Fruit fly (Drosophila melanogaster) whole organism, prepupa: ENCODE data around the gene CG12121.

Experiments
- CG10631 ChIP-seq: fragments of 200-800 bp; sonication (Bioruptor generic); optimal IDR thresholded peaks from 2 replicates; lab custom pipeline; 2016; ENCODE audit warnings: missing biosample characterization, missing genetic modification characterization
- CG11294 ChIP-seq: fragments of 200-800 bp; sonication (Bioruptor generic); IDR thresholded peaks from 2 replicates; pipeline ENCODE4 v1.3.6; 2022; ENCODE audit warnings: missing biosample characterization, missing genetic modification characterization
- CG11762 ChIP-seq: fragments of 200-800 bp; sonication (Bioruptor generic); optimal IDR thresholded peaks from 3 replicates; lab custom pipeline; 2016; ENCODE audit warnings: missing biosample characterization, missing genetic modification characterization; ENCODE audit not compliant: insufficient read depth
- CG11902 ChIP-seq: fragments of 200-800 bp; sonication (Bioruptor generic); optimal IDR thresholded peaks from 3 replicates; lab custom pipeline; 2016; ENCODE audit warnings: missing biosample characterization, missing genetic modification characterization
- CG1621 ChIP-seq: fragments of 200-800 bp; sonication (Bioruptor generic); optimal IDR thresholded peaks from 3 replicates; lab custom pipeline; 2018; ENCODE audit warnings: missing biosample characterization, mild to moderate bottlenecking, missing genetic modification characterization
- CG16779 ChIP-seq: fragments of 200-800 bp; sonication (Bioruptor generic); optimal IDR thresholded peaks from 3 replicates; lab custom pipeline; 2017; ENCODE audit warnings: missing biosample characterization, mild to moderate bottlenecking, missing genetic modification characterization
- CG32006 ChIP-seq: fragments of 200-800 bp; sonication (Bioruptor generic); optimal IDR thresholded peaks from 3 replicates; lab custom pipeline; 2017; ENCODE audit warnings: missing biosample characterization, mild to moderate bottlenecking, missing genetic modification characterization
- CG34406 ChIP-seq: fragments of 200-800 bp; sonication (Bioruptor generic); optimal IDR thresholded peaks from 3 replicates; lab custom pipeline; 2016; ENCODE audit warnings: missing biosample characterization, missing genetic modification characterization
- CG3919 ChIP-seq: fragments of 200-800 bp; sonication (Bioruptor generic); optimal IDR thresholded peaks from 3 replicates; lab custom pipeline; 2016; ENCODE audit warnings: missing biosample characterization, missing genetic modification characterization
- CG4318 ChIP-seq: fragments of 200-800 bp; sonication (Bioruptor generic); optimal IDR thresholded peaks from 3 replicates; lab custom pipeline; 2017; ENCODE audit warnings: missing biosample characterization, mild to moderate bottlenecking, missing genetic modification characterization
- CG6163 ChIP-seq: fragments of 200-800 bp; sonication (Bioruptor generic); IDR thresholded peaks from 3 replicates; pipeline ENCODE4 v1.3.6; 2022; ENCODE audit warnings: missing biosample characterization, missing genetic modification characterization
- CG6276 ChIP-seq: fragments of 200-800 bp; sonication (Bioruptor generic); optimal IDR thresholded peaks from 2 replicates; lab custom pipeline; 2017; ENCODE audit warnings: missing biosample characterization, mild to moderate bottlenecking, missing genetic modification characterization
- CG6792 ChIP-seq: fragments of 200-800 bp; sonication (Bioruptor generic); optimal IDR thresholded peaks from 3 replicates; lab custom pipeline; 2016; ENCODE audit warnings: missing biosample characterization, missing genetic modification characterization
- CG6808 ChIP-seq: fragments of 200-800 bp; sonication (Bioruptor generic); optimal IDR thresholded peaks from 3 replicates; lab custom pipeline; 2017; ENCODE audit warnings: missing biosample characterization, missing genetic modification characterization, mild to moderate bottlenecking, moderate library complexity, missing genetic modification reagents
- CG6854 ChIP-seq: fragments of 200-800 bp; sonication (Bioruptor generic); optimal IDR thresholded peaks from 2 replicates; lab custom pipeline; 2017; ENCODE audit warnings: missing biosample characterization, mild to moderate bottlenecking, missing genetic modification characterization
- CG7368 ChIP-seq: fragments of 200-800 bp; sonication (Bioruptor generic); optimal IDR thresholded peaks from 3 replicates; lab custom pipeline; 2016; ENCODE audit warnings: missing biosample characterization, missing genetic modification characterization
- CG8119 ChIP-seq: fragments of 200-800 bp; sonication (Bioruptor generic); IDR thresholded peaks from 3 replicates; pipeline ENCODE4 v1.3.6; 2022; ENCODE audit warnings: missing biosample characterization, missing genetic modification characterization
- CG8632 ChIP-seq: fragments of 200-800 bp; sonication (Bioruptor generic); optimal IDR thresholded peaks from 3 replicates; lab custom pipeline; 2016; ENCODE audit warnings: missing biosample characterization, missing genetic modification characterization
- Eip75B ChIP-seq: fragments of 200-800 bp; sonication (Bioruptor generic); optimal IDR thresholded peaks from 3 replicates; lab custom pipeline; 2016; ENCODE audit warnings: missing biosample characterization, missing genetic modification characterization
- Eip78C ChIP-seq: fragments of 200-800 bp; sonication (Bioruptor generic); peaks from one replicate; lab custom pipeline; 2016; ENCODE audit warnings: missing biosample characterization, missing genetic modification characterization
- Ets21C ChIP-seq: fragments of 200-800 bp; sonication (Bioruptor generic); optimal IDR thresholded peaks from 3 replicates; lab custom pipeline; 2016; ENCODE audit warnings: missing biosample characterization, missing genetic modification characterization
- Ets96B ChIP-seq: fragments of 200-800 bp; optimal IDR thresholded peaks from 2 replicates; lab custom pipeline; 2019; ENCODE audit warnings: missing biosample characterization, mild to moderate bottlenecking, missing genetic modification characterization, moderate library complexity
- Gug ChIP-seq: fragments of 200-800 bp; sonication (Bioruptor generic); IDR thresholded peaks from 2 replicates; pipeline ENCODE4 v1.3.6; 2022; ENCODE audit warnings: missing biosample characterization, missing genetic modification characterization
- Hr38 ChIP-seq: sonication (Bioruptor generic); optimal IDR thresholded peaks from 2 replicates; lab custom pipeline; 2016; ENCODE audit warnings: missing biosample characterization, missing genetic modification characterization
- Hr4 ChIP-seq: fragments of 200-800 bp; sonication (Bioruptor generic); optimal IDR thresholded peaks from 3 replicates; lab custom pipeline; 2016; ENCODE audit warnings: missing biosample characterization, missing genetic modification characterization
- Lpt ChIP-seq: fragments of 200-800 bp; sonication (Bioruptor generic); optimal IDR thresholded peaks from 3 replicates; lab custom pipeline; 2016; ENCODE audit warnings: missing biosample characterization, missing genetic modification characterization
- Met ChIP-seq: fragments of 200-800 bp; sonication (Bioruptor generic); optimal IDR thresholded peaks from 3 replicates; lab custom pipeline; 2016; ENCODE audit warnings: missing biosample characterization, missing genetic modification characterization
- Smox ChIP-seq: fragments of 200-800 bp; sonication (Bioruptor generic); optimal IDR thresholded peaks from 3 replicates; lab custom pipeline; 2016; ENCODE audit warnings: missing biosample characterization, missing genetic modification characterization
- Sox102F ChIP-seq: fragments of 200-800 bp; sonication (Bioruptor generic); optimal IDR thresholded peaks from 2 replicates; lab custom pipeline; 2016; ENCODE audit warnings: missing biosample characterization, mild to moderate bottlenecking, missing genetic modification characterization
- Sox14 ChIP-seq: fragments of 200-800 bp; sonication (Bioruptor generic); optimal IDR thresholded peaks from 3 replicates; lab custom pipeline; 2016; ENCODE audit warnings: missing biosample characterization, missing genetic modification characterization
- achi ChIP-seq: fragments of 200-800 bp; sonication (Bioruptor generic); optimal IDR thresholded peaks from 3 replicates; lab custom pipeline; 2016; ENCODE audit warnings: missing biosample characterization, missing genetic modification characterization
- acj6 ChIP-seq: fragments of 200-800 bp; sonication (Bioruptor generic); optimal IDR thresholded peaks from 3 replicates; lab custom pipeline; 2016; ENCODE audit warnings: missing biosample characterization, missing genetic modification characterization
- cyc ChIP-seq: fragments of 200-800 bp; sonication (Bioruptor generic); optimal IDR thresholded peaks from 3 replicates; lab custom pipeline; 2016; ENCODE audit warnings: missing biosample characterization, missing genetic modification characterization
- dac ChIP-seq: fragments of 200-800 bp; sonication (Bioruptor generic); optimal IDR thresholded peaks from 2 replicates; lab custom pipeline; 2017; ENCODE audit warnings: missing biosample characterization, mild to moderate bottlenecking, missing genetic modification characterization
- dsx ChIP-seq: fragments of 200-800 bp; optimal IDR thresholded peaks from 3 replicates; lab custom pipeline; 2019; ENCODE audit warnings: missing biosample characterization, mild to moderate bottlenecking, missing genetic modification characterization, moderate library complexity; ENCODE audit not compliant: poor library complexity, severe bottlenecking
- esn ChIP-seq: fragments of 200-800 bp; sonication (Bioruptor generic); optimal IDR thresholded peaks from 2 replicates; lab custom pipeline; 2016; ENCODE audit warnings: missing biosample characterization, mild to moderate bottlenecking, missing genetic modification characterization, moderate library complexity
- fd59A ChIP-seq: fragments of 200-800 bp; sonication (Bioruptor generic); optimal IDR thresholded peaks from 2 replicates; lab custom pipeline; 2017; ENCODE audit warnings: missing biosample characterization, mild to moderate bottlenecking, missing genetic modification characterization, missing genetic modification reagents
- fd85E ChIP-seq: fragments of 200-800 bp; sonication (Bioruptor generic); optimal IDR thresholded peaks from 3 replicates; lab custom pipeline; 2016; ENCODE audit warnings: missing biosample characterization, missing genetic modification characterization
- fkh ChIP-seq: fragments of 200-800 bp; sonication (Bioruptor generic); optimal IDR thresholded peaks from 3 replicates; lab custom pipeline; 2017; ENCODE audit warnings: missing biosample characterization, mild to moderate bottlenecking, missing genetic modification characterization, moderate library complexity
- lz ChIP-seq: fragments of 200-800 bp; sonication (Bioruptor generic); optimal IDR thresholded peaks from 3 replicates; lab custom pipeline; 2016; ENCODE audit warnings: missing biosample characterization, missing genetic modification characterization
- net ChIP-seq: fragments of 200-800 bp; sonication (Bioruptor generic); optimal IDR thresholded peaks from 3 replicates; lab custom pipeline; 2016; ENCODE audit warnings: missing biosample characterization, missing genetic modification characterization
- pdm3 ChIP-seq: fragments of 200-800 bp; sonication (Bioruptor generic); optimal IDR thresholded peaks from 3 replicates; lab custom pipeline; 2016; ENCODE audit warnings: missing biosample characterization, missing genetic modification characterization
- salr ChIP-seq, 2 experiments: fragments of 200-800 bp; sonication (Bioruptor generic); optimal IDR thresholded peaks; 3 replicates each; lab custom pipeline; 2016 to 2018; ENCODE audit warnings: missing biosample characterization in 2 of 2, missing genetic modification characterization in 2 of 2, mild to moderate bottlenecking in 1 of 2
- ss ChIP-seq, 2 experiments: fragments of 200-800 bp; sonication (Bioruptor generic); optimal IDR thresholded peaks; 2 replicates in 1 of 2; 3 replicates in 1 of 2; lab custom pipeline; 2017 to 2018; ENCODE audit warnings: mild to moderate bottlenecking in 2 of 2, missing biosample characterization in 2 of 2, missing genetic modification characterization in 2 of 2, moderate library complexity in 1 of 2
- svp ChIP-seq: fragments of 200-800 bp; sonication (Bioruptor generic); peaks from one replicate; lab custom pipeline; 2016; ENCODE audit warnings: missing biosample characterization, missing genetic modification characterization
- vri ChIP-seq: fragments of 200-800 bp; sonication (Bioruptor generic); optimal IDR thresholded peaks from 3 replicates; lab custom pipeline; 2016; ENCODE audit warnings: missing biosample characterization, mild to moderate bottlenecking, missing genetic modification characterization

CG12121 gene

DNA sequence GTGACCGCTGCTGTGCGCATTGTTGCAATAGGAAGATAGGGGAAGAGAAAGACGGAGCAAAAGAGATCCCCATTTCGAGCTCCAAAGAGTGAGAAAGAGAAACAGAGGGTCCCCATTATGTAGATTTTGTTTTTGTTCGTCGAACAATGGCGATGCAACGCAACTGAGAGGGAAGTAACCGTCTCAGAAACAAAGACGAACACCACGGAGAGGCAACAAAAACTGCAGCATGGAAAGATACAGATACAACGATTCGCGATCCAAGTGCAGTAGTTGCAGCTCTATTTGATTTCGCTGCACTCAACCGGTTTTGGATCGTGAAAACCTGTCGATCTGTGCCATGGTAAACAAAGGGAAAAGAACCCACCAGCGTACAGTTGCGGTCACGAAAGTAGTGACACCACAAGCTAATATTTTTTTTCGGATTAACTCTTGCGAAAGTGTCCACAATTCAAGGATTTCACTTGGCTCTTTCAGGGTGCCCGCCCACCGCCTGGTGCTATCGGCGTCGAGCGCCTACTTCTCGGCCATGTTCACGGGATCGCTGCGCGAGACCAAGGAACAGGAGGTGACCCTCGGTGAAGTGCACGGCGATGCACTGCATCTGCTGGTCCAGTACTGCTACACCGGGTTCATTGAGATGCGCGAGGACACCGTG is 20.0 kb upstream of the CG12121 start (continued):
- TF ChIP-seq CG6792 (GFP tag; lab: Kevin White, UChicago) = no peak
- peak; percentile 53 for TF ChIP-seq Eip78C
- TF ChIP-seq CG8119 (GFP tag; lab: Robert Waterston, UW) = peak; percentile 45
- TF ChIP-seq CG6163 (GFP tag; lab: Robert Waterston, UW) = peak; percentile 57; the same call in 2 of the 3 replicates
- TF ChIP-seq svp = peak; percentile 68
- no peak for TF ChIP-seq achi
- TF ChIP-seq pdm3 (GFP tag; lab: Kevin White, UChicago) = peak; percentile 15
- peak; percentile 42 for TF ChIP-seq CG1621 (tag; lab: Kevin White, UChicago)

DNA sequence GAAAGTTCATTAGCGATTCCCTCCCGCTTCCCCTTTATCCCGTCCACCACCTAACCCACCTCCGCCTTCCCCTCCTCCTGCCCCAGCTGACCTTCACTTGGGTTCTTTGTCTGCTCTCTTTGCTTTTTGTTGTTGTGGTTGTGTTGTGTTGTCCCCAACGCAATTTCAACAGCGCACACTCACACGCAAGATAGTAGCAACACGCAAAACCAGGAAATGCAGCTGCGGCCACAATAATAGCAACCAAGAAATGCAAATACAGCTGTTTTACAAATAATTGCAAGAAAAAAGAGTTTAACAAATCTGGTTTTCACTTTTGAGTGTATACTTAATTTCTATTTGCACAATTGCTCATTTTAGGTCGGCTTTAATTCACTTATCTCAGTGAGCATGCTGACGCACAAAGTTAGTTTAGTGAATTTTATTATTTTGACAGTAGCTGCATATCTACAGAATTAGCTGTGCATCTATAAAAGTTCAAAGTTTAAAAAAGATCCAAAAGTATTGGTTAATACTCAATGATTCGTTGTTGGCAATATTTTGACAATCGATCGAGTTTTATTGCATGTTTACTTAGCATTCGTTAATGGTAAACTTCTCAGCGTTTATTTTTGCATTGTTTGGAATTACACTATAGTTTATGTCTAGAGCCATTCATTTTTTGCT is 19.2 kb upstream of the CG12121 start:
- TF ChIP-seq acj6 = peak; percentile 45
- TF ChIP-seq Sox14 = peak; percentile 92
- TF ChIP-seq esn (GFP tag; lab: Kevin White, UChicago) = peak; percentile 78
- peak; percentile 63 for TF ChIP-seq CG3919
- peak; percentile 65 for TF ChIP-seq CG7368 (GFP tag; lab: Kevin White, UChicago)
- peak; percentile 17 for TF ChIP-seq dac
- peak; percentile 47 for TF ChIP-seq fd59A (GFP tag; lab: Kevin White, UChicago)
- TF ChIP-seq CG10631 = peak; percentile 49
- TF ChIP-seq CG6792 (GFP tag; lab: Kevin White, UChicago) = peak; percentile 44
- peak in 1 of 2 experiments; percentile 29 for TF ChIP-seq ss (GFP tag; optimal IDR thresholded peaks at IDR 0.05; lab: Kevin White, UChicago)
- TF ChIP-seq cyc (GFP tag; lab: Kevin White, UChicago) = peak; percentile 73
- no peak for TF ChIP-seq CG6854 (GFP tag; lab: Kevin White, UChicago)
- peak; percentile 64 for TF ChIP-seq Smox (GFP tag; lab: Kevin White, UChicago)
- TF ChIP-seq Met = peak; percentile 78
- TF ChIP-seq Lpt (GFP tag; lab: Kevin White, UChicago) = no peak
- peak; percentile 33 for TF ChIP-seq fkh (GFP tag; lab: Kevin White, UChicago)
- peak; percentile 54 for TF ChIP-seq Hr4 (GFP tag; lab: Kevin White, UChicago)
- TF ChIP-seq CG6163 (GFP tag; lab: Robert Waterston, UW) = peak; percentile 78
- peak; percentile 88 for TF ChIP-seq svp
- peak; percentile 85 for TF ChIP-seq lz
- peak; percentile 52 for TF ChIP-seq CG4318 (GFP tag; lab: Kevin White, UChicago)
- peak; percentile 54 for TF ChIP-seq CG6808
- TF ChIP-seq Eip78C = peak; percentile 88
- peak; percentile 51 for TF ChIP-seq Ets96B
- TF ChIP-seq CG34406 (GFP tag; lab: Kevin White, UChicago) = peak; percentile 52
- TF ChIP-seq CG11762 (GFP tag; lab: Kevin White, UChicago) = peak; percentile 24
- TF ChIP-seq Gug (GFP tag; lab: Robert Waterston, UW) = peak; percentile 58
- peak; percentile 59 for TF ChIP-seq CG11902 (GFP tag; lab: Kevin White, UChicago)
- peak; percentile 31; the same call in 1 of the 2 replicates for TF ChIP-seq CG11294
- TF ChIP-seq CG6276 = peak; percentile 50
- peak; percentile 74 for TF ChIP-seq CG32006 (GFP tag; lab: Kevin White, UChicago)
- peak; percentile 30; the same call in 2 of the 3 replicates for TF ChIP-seq CG8119 (GFP tag; lab: Robert Waterston, UW)
- peak; percentile 8 to 77 for TF ChIP-seq salr (GFP tag; optimal IDR thresholded peaks at IDR 0.05; lab: Kevin White, UChicago)
- TF ChIP-seq CG16779 (tag; lab: Kevin White, UChicago) = peak; percentile 22
- TF ChIP-seq CG8632 (GFP tag; lab: Kevin White, UChicago) = peak; percentile 56
- peak; percentile 39 for TF ChIP-seq Ets21C
- TF ChIP-seq Sox102F (GFP tag; lab: Kevin White, UChicago) = peak; percentile 72
- no peak for TF ChIP-seq Hr38 (GFP tag; lab: Kevin White, UChicago)
- TF ChIP-seq dsx = peak; percentile 51
- peak; percentile 57 for TF ChIP-seq vri (GFP tag; lab: Kevin White, UChicago)
- peak; percentile 51 for TF ChIP-seq achi
- peak; percentile 19 for TF ChIP-seq fd85E (GFP tag; lab: Kevin White, UChicago)
- TF ChIP-seq Eip75B (GFP tag; lab: Kevin White, UChicago) = peak; percentile 45
- TF ChIP-seq net (GFP tag; lab: Kevin White, UChicago) = peak; percentile 53
- TF ChIP-seq pdm3 (GFP tag; lab: Kevin White, UChicago) = peak; percentile 73
